Worm (Caenorhabditis elegans) whole organism, late embryonic: ENCODE data around the gene cwp-4.
A peak's percentile ranks its signal among the peaks of the same experiment; 100 is the strongest.

Experiments used
- C08G9.2 ChIP-seq: sonication (generic microtip); optimal IDR thresholded peaks from 2 replicates; lab custom pipeline; 2016; ENCODE audit warnings: mild to moderate bottlenecking, missing genetic modification characterization, moderate library complexity, missing compliant biosample characterization
- C38D4.7 ChIP-seq: fragments of 200-800 bp; sonication (Bioruptor generic); optimal IDR thresholded peaks from 2 replicates; lab custom pipeline; 2018; ENCODE audit warnings: mild to moderate bottlenecking, missing genetic modification characterization, moderate library complexity, missing compliant biosample characterization
- F13H6.1 ChIP-seq: sonication (generic microtip); optimal IDR thresholded peaks from 2 replicates; lab custom pipeline; 2016; ENCODE audit warnings: missing genetic modification characterization, missing compliant biosample characterization
- T23F11.4 ChIP-seq: fragments of 200-800 bp; sonication (Bioruptor generic); optimal IDR thresholded peaks from 2 replicates; lab custom pipeline; 2018; ENCODE audit warnings: mild to moderate bottlenecking, missing genetic modification characterization, missing compliant biosample characterization
- ama-1 ChIP-seq: fragments of 150-350 bp; optimal IDR thresholded peaks from 2 replicates; lab custom pipeline; 2014
- ceh-14 ChIP-seq: sonication (generic microtip); optimal IDR thresholded peaks from 2 replicates; lab custom pipeline; 2016; ENCODE audit warnings: missing genotype, missing genetic modification characterization, missing compliant biosample characterization
- ceh-18 ChIP-seq: sonication (generic microtip); optimal IDR thresholded peaks from 2 replicates; lab custom pipeline; 2016; ENCODE audit warnings: missing genetic modification characterization, missing compliant biosample characterization
- ceh-19 ChIP-seq: fragments of 200-800 bp; sonication (Bioruptor generic); optimal IDR thresholded peaks from 2 replicates; lab custom pipeline; 2018; ENCODE audit warnings: mild to moderate bottlenecking, missing genetic modification characterization, missing compliant biosample characterization
- ceh-2 ChIP-seq: sonication (generic microtip); optimal IDR thresholded peaks from 2 replicates; lab custom pipeline; 2016; ENCODE audit warnings: missing genotype, missing genetic modification characterization, missing compliant biosample characterization
- ceh-22 ChIP-seq: sonication (generic microtip); optimal IDR thresholded peaks from 2 replicates; lab custom pipeline; 2017; ENCODE audit warnings: missing biosample characterization, missing genetic modification characterization
- ceh-24 ChIP-seq: sonication (generic microtip); optimal IDR thresholded peaks from 2 replicates; lab custom pipeline; 2016; ENCODE audit warnings: mild to moderate bottlenecking, missing genetic modification characterization, missing compliant biosample characterization
- ceh-31 ChIP-seq: sonication (generic microtip); optimal IDR thresholded peaks from 2 replicates; lab custom pipeline; 2016; ENCODE audit warnings: missing genetic modification characterization, missing compliant biosample characterization
- ceh-34 ChIP-seq: sonication (generic microtip); optimal IDR thresholded peaks from 2 replicates; lab custom pipeline; 2016; ENCODE audit warnings: mild to moderate bottlenecking, missing genetic modification characterization, missing compliant biosample characterization
- ceh-48 ChIP-seq: sonication (generic microtip); optimal IDR thresholded peaks from 2 replicates; lab custom pipeline; 2016; ENCODE audit warnings: missing genetic modification characterization, inconsistent platforms, missing compliant biosample characterization
- ceh-6 ChIP-seq: fragments of 200-800 bp; sonication (Bioruptor generic); optimal IDR thresholded peaks from 2 replicates; lab custom pipeline; 2018; ENCODE audit warnings: mild to moderate bottlenecking, missing genetic modification characterization, missing compliant biosample characterization
- ceh-9 ChIP-seq: sonication (generic microtip); optimal IDR thresholded peaks from 2 replicates; lab custom pipeline; 2016; ENCODE audit warnings: mild to moderate bottlenecking, missing genetic modification characterization, inconsistent platforms, missing compliant biosample characterization
- dve-1 ChIP-seq: sonication (generic microtip); optimal IDR thresholded peaks from 2 replicates; lab custom pipeline; 2017; ENCODE audit warnings: antibody characterized with exemption, mild to moderate bottlenecking, missing genetic modification characterization, missing compliant biosample characterization
- elt-4 ChIP-seq: sonication (generic microtip); optimal IDR thresholded peaks from 2 replicates; lab custom pipeline; 2016; ENCODE audit warnings: missing genetic modification characterization, missing compliant biosample characterization
- eyg-1 ChIP-seq: sonication (generic microtip); optimal IDR thresholded peaks from 2 replicates; lab custom pipeline; 2016; ENCODE audit warnings: missing genotype, missing genetic modification characterization, missing compliant biosample characterization
- fax-1 ChIP-seq: sonication (generic microtip); optimal IDR thresholded peaks from 2 replicates; lab custom pipeline; 2016; ENCODE audit warnings: missing genotype, missing genetic modification characterization, missing compliant biosample characterization
- fkh-6 ChIP-seq: sonication (generic microtip); optimal IDR thresholded peaks from 2 replicates; lab custom pipeline; 2016; ENCODE audit warnings: missing genetic modification characterization, missing compliant biosample characterization
- gmeb-2 ChIP-seq: sonication (generic microtip); optimal IDR thresholded peaks from 2 replicates; lab custom pipeline; 2016; ENCODE audit warnings: missing genetic modification characterization, inconsistent platforms, missing compliant biosample characterization
- hlh-13 ChIP-seq: fragments of 200-800 bp; sonication (Bioruptor generic); optimal IDR thresholded peaks from 2 replicates; lab custom pipeline; 2018; ENCODE audit warnings: mild to moderate bottlenecking, missing genetic modification characterization, missing compliant biosample characterization
- hlh-6 ChIP-seq: sonication (generic microtip); optimal IDR thresholded peaks from 2 replicates; lab custom pipeline; 2016; ENCODE audit warnings: missing genotype, missing genetic modification characterization, missing compliant biosample characterization
- lin-11 ChIP-seq: fragments of 200-800 bp; sonication (Bioruptor generic); optimal IDR thresholded peaks from 2 replicates; lab custom pipeline; 2018; ENCODE audit warnings: mild to moderate bottlenecking, missing genetic modification characterization, missing compliant biosample characterization
- mec-3 ChIP-seq: sonication (generic microtip); optimal IDR thresholded peaks from 2 replicates; lab custom pipeline; 2016; ENCODE audit warnings: borderline replicate concordance, missing genetic modification characterization, missing compliant biosample characterization
- nfya-1 ChIP-seq: sonication (generic microtip); optimal IDR thresholded peaks from 2 replicates; lab custom pipeline; 2017; ENCODE audit warnings: missing genetic modification characterization, mild to moderate bottlenecking, missing compliant biosample characterization, antibody characterized with exemption, moderate library complexity
- nhr-11 ChIP-seq: fragments of 150-350 bp; optimal IDR thresholded peaks from 2 replicates; lab custom pipeline; 2014; ENCODE audit warnings: missing biosample characterization, missing genetic modification characterization
- npax-4 ChIP-seq: sonication (generic microtip); optimal IDR thresholded peaks from 2 replicates; lab custom pipeline; 2016; ENCODE audit warnings: missing genetic modification characterization, missing compliant biosample characterization
- odd-2 ChIP-seq: sonication (generic microtip); optimal IDR thresholded peaks from 2 replicates; lab custom pipeline; 2017; ENCODE audit warnings: antibody characterized with exemption, mild to moderate bottlenecking, missing genetic modification characterization, missing compliant biosample characterization
- pag-3 ChIP-seq: sonication (generic microtip); optimal IDR thresholded peaks from 2 replicates; lab custom pipeline; 2016; ENCODE audit warnings: missing compliant biosample characterization, missing genetic modification characterization, borderline replicate concordance
- pat-9 ChIP-seq: fragments of 200-800 bp; sonication (Bioruptor generic); optimal IDR thresholded peaks from 2 replicates; lab custom pipeline; 2018; ENCODE audit warnings: mild to moderate bottlenecking, missing genetic modification characterization, moderate library complexity, missing compliant biosample characterization
- pax-1 ChIP-seq: fragments of 150-350 bp; optimal IDR thresholded peaks from 2 replicates; lab custom pipeline; 2014; ENCODE audit warnings: missing biosample characterization, missing genetic modification characterization
- pha-2 ChIP-seq: sonication (generic microtip); optimal IDR thresholded peaks from 2 replicates; lab custom pipeline; 2017; ENCODE audit warnings: mild to moderate bottlenecking, missing genetic modification characterization, missing compliant biosample characterization
- pha-4 ChIP-seq: fragments of 150-350 bp; optimal IDR thresholded peaks from 2 replicates; lab custom pipeline; 2018; ENCODE audit warnings: missing biosample characterization, missing genetic modification reagents, missing genetic modification characterization
- pros-1 ChIP-seq: fragments of 150-350 bp; optimal IDR thresholded peaks from 2 replicates; lab custom pipeline; 2014; ENCODE audit warnings: missing biosample characterization, missing genetic modification reagents, missing genetic modification characterization
- rnt-1 ChIP-seq: sonication (generic microtip); optimal IDR thresholded peaks from 2 replicates; lab custom pipeline; 2016; ENCODE audit warnings: missing genetic modification characterization, missing compliant biosample characterization
- sox-4 ChIP-seq: sonication (generic microtip); optimal IDR thresholded peaks from 2 replicates; lab custom pipeline; 2017; ENCODE audit warnings: mild to moderate bottlenecking, missing genetic modification characterization, inconsistent platforms, missing compliant biosample characterization
- syd-9 ChIP-seq: sonication (generic microtip); optimal IDR thresholded peaks from 2 replicates; lab custom pipeline; 2016; ENCODE audit warnings: mild to moderate bottlenecking, missing genetic modification characterization, moderate library complexity, missing compliant biosample characterization
- tbx-2 ChIP-seq: sonication (generic microtip); optimal IDR thresholded peaks from 2 replicates; lab custom pipeline; 2016; ENCODE audit warnings: missing genetic modification characterization, missing compliant biosample characterization
- tbx-7 ChIP-seq: sonication (generic microtip); optimal IDR thresholded peaks from 2 replicates; lab custom pipeline; 2016; ENCODE audit warnings: missing genotype, missing genetic modification characterization, missing compliant biosample characterization
- unc-3 ChIP-seq, 2 experiments: fragments of 200-800 bp in 1 of 2; sonication (Bioruptor generic) in 1 of 2; sonication (generic microtip) in 1 of 2; conservative IDR thresholded peaks in 1 of 2; optimal IDR thresholded peaks in 1 of 2; 2 replicates each; pipeline versions ENCODE4 v1.3.6 to Lab custom; 2016 to 2022; ENCODE audit warnings: missing compliant biosample characterization in 2 of 2, missing genetic modification characterization in 2 of 2, missing genetic modification reagents in 1 of 2
- unc-42 ChIP-seq: sonication (generic microtip); optimal IDR thresholded peaks from 2 replicates; lab custom pipeline; 2016; ENCODE audit warnings: missing genotype, missing genetic modification characterization, missing compliant biosample characterization
- unc-55 ChIP-seq: sonication (generic microtip); optimal IDR thresholded peaks from 2 replicates; lab custom pipeline; 2017; ENCODE audit warnings: missing biosample characterization, missing genetic modification reagents, missing genetic modification characterization
- unc-86 ChIP-seq: sonication (generic microtip); optimal IDR thresholded peaks from 2 replicates; lab custom pipeline; 2016; ENCODE audit warnings: missing genetic modification characterization, missing compliant biosample characterization
- zip-5 ChIP-seq: sonication (generic microtip); optimal IDR thresholded peaks from 2 replicates; lab custom pipeline; 2016; ENCODE audit warnings: missing genetic modification characterization, missing compliant biosample characterization

cwp-4 gene

DNA sequence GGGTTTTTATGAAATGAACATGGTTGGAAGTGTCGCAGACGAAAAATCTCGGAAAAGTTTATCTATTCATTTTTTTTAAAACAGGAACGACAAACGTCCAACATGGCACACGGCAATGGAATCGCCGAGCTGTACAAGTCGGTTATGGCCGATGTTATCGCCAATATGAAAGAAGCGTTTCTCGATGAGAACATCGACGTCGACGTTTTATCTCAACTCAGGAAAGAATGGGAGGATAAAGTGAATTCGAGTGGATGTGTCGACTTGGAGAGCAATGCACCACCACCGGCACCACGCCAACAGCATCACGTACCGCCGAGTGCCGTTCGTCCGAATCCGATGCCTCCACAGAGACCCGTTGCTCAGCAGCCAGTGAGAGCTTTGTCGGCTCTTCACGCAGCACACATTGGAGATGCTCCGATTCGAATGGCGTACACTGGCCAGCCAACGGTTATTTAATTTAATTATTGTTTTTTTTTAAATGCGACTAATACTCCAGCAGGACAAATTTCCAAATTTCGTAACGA is 3.3 kb upstream of the cwp-4 start:
- TF ChIP-seq tbx-7 (no peak), zip-5 (no peak)

DNA sequence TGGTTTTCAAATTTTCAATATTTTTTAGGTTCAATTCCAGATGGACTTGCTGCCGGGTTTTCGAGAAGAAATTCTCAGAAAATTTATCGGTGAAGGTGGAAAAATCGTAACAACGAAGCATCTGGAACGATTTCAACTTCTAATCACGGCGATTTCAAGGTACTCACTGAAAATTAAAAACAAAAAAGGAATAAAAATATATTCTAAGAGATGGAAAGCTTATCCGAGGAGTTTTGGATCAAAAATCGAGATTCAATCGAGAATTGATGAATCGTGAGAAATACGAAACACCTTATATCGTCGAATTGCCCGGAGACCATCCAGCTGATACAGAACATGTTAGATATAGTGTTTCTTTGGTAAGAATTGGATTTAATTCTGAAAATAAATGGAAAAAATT is 1.2 kb upstream of the cwp-4 start, which contains the start of gene K11D12.12:
Gene K11D12.12, plus strand, starts transcription at position 29 of the 400 bp plus-strand sequence.
- TF ChIP-seq pax-1 (tag; lab: Kevin White, UChicago) (no peak), ceh-19 (no peak), syd-9 (tag; lab: Kevin White, UChicago) (no peak), ceh-24 (tag; lab: Kevin White, UChicago) (no peak), nfya-1 (tag; lab: Kevin White, UChicago) (no peak), pat-9 (no peak), mec-3 (tag; lab: Kevin White, UChicago) (no peak), npax-4 (tag; lab: Kevin White, UChicago) (no peak), unc-86 (no peak), lin-11 (tag; lab: Kevin White, UChicago) (no peak), ceh-2 (tag; lab: Kevin White, UChicago) (no peak), fkh-6 (tag; lab: Kevin White, UChicago) (no peak), pros-1 (tag; lab: Kevin White, UChicago) (no peak), hlh-13 (GFP tag; lab: Kevin White, UChicago) (no peak), ceh-22 (tag; lab: Kevin White, UChicago) (no peak), dve-1 (tag; lab: Kevin White, UChicago) (no peak)

DNA sequence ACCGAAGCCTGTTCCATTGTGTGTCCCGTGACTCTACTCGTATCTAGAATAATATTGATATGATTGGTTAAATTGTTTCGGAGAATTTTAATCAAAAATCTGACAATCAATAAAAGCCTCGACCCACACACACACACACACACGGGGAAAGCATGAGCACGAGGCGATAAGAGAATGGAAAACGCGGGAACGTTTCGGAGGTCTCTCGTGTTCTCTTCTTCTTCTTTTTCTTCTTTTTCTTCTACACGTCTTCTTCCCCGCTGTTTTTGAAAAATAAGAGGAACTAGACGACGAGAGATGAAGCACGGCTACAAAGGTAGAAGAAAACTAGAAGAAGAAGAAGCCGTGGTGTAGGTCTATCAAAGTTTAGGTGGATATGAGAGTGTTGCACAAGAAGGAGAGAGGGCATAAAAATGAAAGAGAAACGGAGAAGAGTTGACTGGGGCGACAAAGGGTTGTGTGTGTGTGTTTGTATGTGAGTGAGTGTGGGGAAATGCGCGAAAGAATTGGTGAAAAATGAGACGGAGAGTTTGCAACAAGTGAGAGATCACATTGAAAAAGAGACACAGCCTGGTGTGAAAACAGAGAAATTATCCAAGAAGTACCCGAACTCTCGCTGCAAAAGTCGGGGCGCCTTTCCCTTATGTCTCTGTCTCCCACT is 11.5 kb downstream of the cwp-4 start, which contains the start of gene mlk-1:
Gene mlk-1, minus strand, starts transcription at position 51 of the 661 bp plus-strand sequence.
- TF ChIP-seq fax-1 (tag; lab: Kevin White, UChicago) (no peak), T23F11.4 (GFP tag; lab: Kevin White, UChicago) (no peak), C38D4.7 (no peak), elt-4 (tag; lab: Kevin White, UChicago) (no peak), pros-1 (tag; lab: Kevin White, UChicago) (peak; percentile 67), ama-1 (lab: Kevin White, UChicago) (no peak), odd-2 (tag; lab: Kevin White, UChicago) (no peak), ceh-22 (tag; lab: Kevin White, UChicago) (no peak), ceh-24 (tag; lab: Kevin White, UChicago) (no peak), ceh-18 (tag; lab: Kevin White, UChicago) (peak; percentile 74), syd-9 (tag; lab: Kevin White, UChicago) (peak; percentile 17), rnt-1 (no peak), eyg-1 (tag; lab: Kevin White, UChicago) (no peak), nfya-1 (tag; lab: Kevin White, UChicago) (peak; percentile 57), pag-3 (no peak), ceh-6 (GFP tag; lab: Kevin White, UChicago) (no peak), ceh-31 (peak; percentile 79), pha-4 (tag; lab: Kevin White, UChicago) (no peak), ceh-19 (peak; percentile 11), ceh-34 (tag; lab: Kevin White, UChicago) (peak; percentile 58), pha-2 (tag; lab: Kevin White, UChicago) (no peak), unc-55 (GFP tag; lab: Kevin White, UChicago) (no peak), dve-1 (tag; lab: Kevin White, UChicago) (no peak), tbx-2 (peak; percentile 30), ceh-14 (tag; lab: Kevin White, UChicago) (peak; percentile 57), hlh-6 (no peak), F13H6.1 (tag; lab: Kevin White, UChicago) (peak; percentile 40), unc-3 (GFP tag; conservative IDR thresholded peaks at IDR 0.05; lab: Robert Waterston, UW) (no peak), unc-3 (tag; optimal IDR thresholded peaks at IDR 0.05; lab: Kevin White, UChicago) (no peak), unc-42 (tag; lab: Kevin White, UChicago) (peak; percentile 61), pax-1 (tag; lab: Kevin White, UChicago) (no peak), nhr-11 (tag; lab: Kevin White, UChicago) (no peak), unc-86 (no peak), sox-4 (tag; lab: Kevin White, UChicago) (peak; percentile 4), gmeb-2 (no peak), ceh-48 (tag; lab: Kevin White, UChicago) (no peak), C08G9.2 (no peak), ceh-9 (tag; lab: Kevin White, UChicago) (no peak)
